Fruit fly (Drosophila melanogaster): ENCODE data around the gene Abcd3.

Gene Abcd3

dm6 chrX:19750626-19751149, at the start of gene Abcd3:
TSS of gene Abcd3 (plus strand) at chrX:19750770.
- TF ChIP-seq CG2199 (GFP tag; IDR thresholded peaks at IDR 0.05) (no peak), Opbp (GFP tag; IDR thresholded peaks at IDR 0.05; ENCODE audit: partially characterized antibody) (peak; percentile 78), CG8089 (GFP tag; optimal IDR thresholded peaks at IDR 0.05) (peak; percentile 31), HLH3B (GFP tag; IDR thresholded peaks at IDR 0.05) (no peak; the same call in 1 of the 2 replicates), CG4617 (GFP tag; optimal IDR thresholded peaks at IDR 0.05; ENCODE audit: borderline replicate concordance) (peak; percentile 36), pho (GFP tag; optimal IDR thresholded peaks at IDR 0.05) (no peak), Aef1 (GFP tag; IDR thresholded peaks at IDR 0.05) (no peak), CG1529 (GFP tag; optimal IDR thresholded peaks at IDR 0.05) (no peak), Bgb (GFP tag; IDR thresholded peaks at IDR 0.05; ENCODE audit: partially characterized antibody) (peak; percentile 74), dati (GFP tag; IDR thresholded peaks at IDR 0.05) (no peak), MTF-1 (GFP tag; optimal IDR thresholded peaks at IDR 0.05; ENCODE audit: borderline replicate concordance) (peak; percentile 37), caup (GFP tag; optimal IDR thresholded peaks at IDR 0.05; ENCODE audit: severe bottlenecking) (peak; percentile 45), Dip3 (GFP tag; optimal IDR thresholded peaks at IDR 0.05) (no peak), dpn (GFP tag; optimal IDR thresholded peaks at IDR 0.05) (peak in 1 of 2 experiments; percentile 44), CG10274 (GFP tag; optimal IDR thresholded peaks at IDR 0.05) (no peak), BtbVII (GFP tag; optimal IDR thresholded peaks at IDR 0.05) (peak; percentile 60), CG10366 (GFP tag; IDR thresholded peaks at IDR 0.05) (peak; percentile 34; the same call in 1 of the 2 replicates), ranshi (GFP tag; IDR thresholded peaks at IDR 0.05) (no peak), CG42726 (GFP tag; IDR thresholded peaks at IDR 0.05; ENCODE audit: partially characterized antibody) (peak; percentile 67; the same call in 1 of the 2 replicates), CG17802 (tag; optimal IDR thresholded peaks at IDR 0.05) (no peak), NC2α (GFP tag; optimal IDR thresholded peaks at IDR 0.05) (no peak), Chrac-16 (GFP tag; optimal IDR thresholded peaks at IDR 0.05) (no peak), CG2129 (GFP tag; IDR thresholded peaks at IDR 0.05; ENCODE audit: partially characterized antibody) (no peak), CG16815 (GFP tag; optimal IDR thresholded peaks at IDR 0.05) (no peak), CG1602 (GFP tag; optimal IDR thresholded peaks at IDR 0.05) (no peak), z (GFP tag; IDR thresholded peaks at IDR 0.05) (0 out of 3 replicates have a peak, but pooled peaks have one; percentile 40), Hr51 (GFP tag; optimal IDR thresholded peaks at IDR 0.05) (peak in 1 of 2 experiments; percentile 13), cas (GFP tag; IDR thresholded peaks at IDR 0.05) (no peak), CG4820 (GFP tag; optimal IDR thresholded peaks at IDR 0.05) (no peak), CG11696 (GFP tag; IDR thresholded peaks at IDR 0.05) (no peak), br (optimal IDR thresholded peaks at IDR 0.05) (no peak), repo (GFP tag; optimal IDR thresholded peaks at IDR 0.05) (no peak), kah (GFP tag; optimal IDR thresholded peaks at IDR 0.05) (peak; percentile 75), CG17361 (GFP tag; IDR thresholded peaks at IDR 0.05) (0 out of 3 replicates have a peak, but pooled peaks have one; percentile 36), CG3726 (GFP tag; IDR thresholded peaks at IDR 0.05) (no peak), CG8944 (GFP tag; optimal IDR thresholded peaks at IDR 0.05) (no peak), sqz (GFP tag; optimal IDR thresholded peaks at IDR 0.05) (no peak), sna (GFP tag; IDR thresholded peaks at IDR 0.05; ENCODE audit: partially characterized antibody) (peak; percentile 62), Doc2 (GFP tag; IDR thresholded peaks at IDR 0.05) (no peak), Trl (optimal IDR thresholded peaks at IDR 0.05) (peak in 1 of 2 experiments; percentile 39), Trl (GFP tag; optimal IDR thresholded peaks at IDR 0.05) (peak; percentile 51), CG32532 (GFP tag; IDR thresholded peaks at IDR 0.05) (peak; percentile 54), CG18011 (GFP tag; optimal IDR thresholded peaks at IDR 0.05) (no peak), CG2678 (tag; optimal IDR thresholded peaks at IDR 0.05) (peak; percentile 43), CG5245 (GFP tag; optimal IDR thresholded peaks at IDR 0.05) (no peak), slp2 (GFP tag; optimal IDR thresholded peaks at IDR 0.05) (no peak), ac (GFP tag; optimal IDR thresholded peaks at IDR 0.05) (peak; percentile 66), CG5953 (GFP tag; IDR thresholded peaks at IDR 0.05) (no peak), Ets65A (GFP tag) (peak; percentile 51), HmgD (GFP tag; optimal IDR thresholded peaks at IDR 0.05) (peak; percentile 70), cg (GFP tag; optimal IDR thresholded peaks at IDR 0.05) (peak; percentile 76)
